6 fruit fly cellular contexts compared by ENCODE assay signal in genomic region chr2L:602439-602879, dm6.
A peak's percentile ranks its signal among the peaks of the same experiment; 100 is the strongest.
TF ChIP-seq lines count a peak whose summit lies in the region.

Gene CG13689, plus strand, starts transcription at chr2L:602813.

- TF ChIP-seq CTCF in S2 (optimal IDR thresholded peaks at IDR 0.05; lab: Kevin White, UChicago) = peak; percentile 76 to 95
- peak; percentile 100 for TF ChIP-seq CTCF in whole organism, embryonic (GFP tag; optimal IDR thresholded peaks at IDR 0.05; lab: Kevin White, UChicago)

TF ChIP-seq in whole organism, adult, 20 proteins besides CTCF, POLR2A, EP300 and RAD21:
- TF ChIP-seq toe (GFP tag; optimal IDR thresholded peaks at IDR 0.05; lab: Kevin White, UChicago) (peak; percentile 50), ovo (GFP tag; optimal IDR thresholded peaks at IDR 0.05; lab: Kevin White, UChicago) (peak; percentile 3), CG7045 (GFP tag; optimal IDR thresholded peaks at IDR 0.05; lab: Kevin White, UChicago) (peak; percentile 29), CG1620 (GFP tag; optimal IDR thresholded peaks at IDR 0.05; lab: Kevin White, UChicago) (peak; percentile 44), Clk (GFP tag; optimal IDR thresholded peaks at IDR 0.05; lab: Kevin White, UChicago) (no peak), CG14711 (tag; optimal IDR thresholded peaks at IDR 0.05; lab: Kevin White, UChicago) (peak; percentile 79), CG11617 (GFP tag; optimal IDR thresholded peaks at IDR 0.05; lab: Kevin White, UChicago) (no peak), pad (GFP tag; optimal IDR thresholded peaks at IDR 0.05; lab: Kevin White, UChicago) (peak; percentile 14), CG7101 (tag; optimal IDR thresholded peaks at IDR 0.05; lab: Kevin White, UChicago) (no peak), CG5204 (GFP tag; optimal IDR thresholded peaks at IDR 0.05; lab: Kevin White, UChicago) (peak; percentile 31), bab1 (GFP tag; optimal IDR thresholded peaks at IDR 0.05; lab: Kevin White, UChicago) (peak; percentile 38), cnc (optimal IDR thresholded peaks at IDR 0.05; lab: Kevin White, UChicago) (no peak), CG33017 (tag; optimal IDR thresholded peaks at IDR 0.05; lab: Kevin White, UChicago) (no peak), Hr96 (GFP tag; optimal IDR thresholded peaks at IDR 0.05; lab: Kevin White, UChicago) (peak; percentile 39)

TF ChIP-seq in whole organism, embryonic, 481 proteins besides CTCF, POLR2A, EP300 and RAD21 (continues in another document):
- TF ChIP-seq tx (GFP tag; optimal IDR thresholded peaks at IDR 0.05; lab: Kevin White, UChicago) (no peak), ems (GFP tag; optimal IDR thresholded peaks at IDR 0.05; lab: Kevin White, UChicago) (peak; percentile 32), Spps (tag; optimal IDR thresholded peaks at IDR 0.05; lab: Kevin White, UChicago) (no peak), Oaz (GFP tag; IDR thresholded peaks at IDR 0.05; lab: Robert Waterston, UW) (no peak), Asciz (GFP tag; optimal IDR thresholded peaks at IDR 0.05; lab: Kevin White, UChicago) (peak; percentile 0), CG13123 (GFP tag; optimal IDR thresholded peaks at IDR 0.05; lab: Kevin White, UChicago) (no peak), CG7987 (GFP tag; optimal IDR thresholded peaks at IDR 0.05; lab: Kevin White, UChicago) (peak; percentile 45), CG12942 (GFP tag; optimal IDR thresholded peaks at IDR 0.05; lab: Kevin White, UChicago) (peak; percentile 0), CG4730 (GFP tag; IDR thresholded peaks at IDR 0.05; lab: Robert Waterston, UW) (peak; percentile 19; the same call in 1 of the 2 replicates), CG43689 (GFP tag; IDR thresholded peaks at IDR 0.05; lab: Robert Waterston, UW) (no peak), CG9817 (tag; optimal IDR thresholded peaks at IDR 0.05; lab: Kevin White, UChicago) (peak; percentile 74), BtbVII (GFP tag; optimal IDR thresholded peaks at IDR 0.05; lab: Kevin White, UChicago) (no peak), tna (GFP tag; IDR thresholded peaks at IDR 0.05; lab: Robert Waterston, UW; ENCODE audit: partially characterized antibody) (no peak), CG17802 (tag; optimal IDR thresholded peaks at IDR 0.05; lab: Kevin White, UChicago) (no peak), CG2712 (tag; optimal IDR thresholded peaks at IDR 0.05; lab: Kevin White, UChicago) (peak; percentile 74), CG3281 (GFP tag; optimal IDR thresholded peaks at IDR 0.05; lab: Kevin White, UChicago) (no peak), cwo (GFP tag; optimal IDR thresholded peaks at IDR 0.05; lab: Kevin White, UChicago) (no peak), dmrt11E (tag; optimal IDR thresholded peaks at IDR 0.05; lab: Kevin White, UChicago) (peak; percentile 14), h (optimal IDR thresholded peaks at IDR 0.05; lab: Kevin White, UChicago) (no peak), CG10431 (GFP tag; optimal IDR thresholded peaks at IDR 0.05; lab: Kevin White, UChicago) (no peak)

TF ChIP-seq in whole organism, prepupa, 60 proteins besides CTCF, POLR2A, EP300 and RAD21 (continues in another document):
- TF ChIP-seq CG8319 (GFP tag; optimal IDR thresholded peaks at IDR 0.05; lab: Kevin White, UChicago) (no peak), lz (GFP tag; optimal IDR thresholded peaks at IDR 0.05; lab: Kevin White, UChicago) (peak; percentile 44), Met (GFP tag; optimal IDR thresholded peaks at IDR 0.05; lab: Kevin White, UChicago) (peak; percentile 53), dsx (GFP tag; optimal IDR thresholded peaks at IDR 0.05; lab: Kevin White, UChicago; ENCODE audit: poor library complexity, severe bottlenecking) (no peak), fkh (GFP tag; optimal IDR thresholded peaks at IDR 0.05; lab: Kevin White, UChicago) (peak; percentile 90), Eip75B (GFP tag; optimal IDR thresholded peaks at IDR 0.05; lab: Kevin White, UChicago) (peak; percentile 11), Gug (GFP tag; IDR thresholded peaks at IDR 0.05; lab: Robert Waterston, UW) (no peak), topi (GFP tag; optimal IDR thresholded peaks at IDR 0.05; lab: Kevin White, UChicago) (peak; percentile 28), CG16779 (tag; optimal IDR thresholded peaks at IDR 0.05; lab: Kevin White, UChicago) (no peak), CG8119 (GFP tag; IDR thresholded peaks at IDR 0.05; lab: Robert Waterston, UW) (no peak), cyc (GFP tag; optimal IDR thresholded peaks at IDR 0.05; lab: Kevin White, UChicago) (peak; percentile 45), CG1621 (tag; optimal IDR thresholded peaks at IDR 0.05; lab: Kevin White, UChicago) (no peak), Hr4 (GFP tag; optimal IDR thresholded peaks at IDR 0.05; lab: Kevin White, UChicago) (peak; percentile 58), net (GFP tag; optimal IDR thresholded peaks at IDR 0.05; lab: Kevin White, UChicago) (peak; percentile 1), CG11294 (GFP tag; IDR thresholded peaks at IDR 0.05; lab: Robert Waterston, UW) (no peak), OdsH (GFP tag; optimal IDR thresholded peaks at IDR 0.05; lab: Kevin White, UChicago) (peak; percentile 34), CG11902 (GFP tag; optimal IDR thresholded peaks at IDR 0.05; lab: Kevin White, UChicago) (no peak), CG11762 (GFP tag; optimal IDR thresholded peaks at IDR 0.05; lab: Kevin White, UChicago; ENCODE audit: insufficient read depth) (no peak), CG6854 (GFP tag; optimal IDR thresholded peaks at IDR 0.05; lab: Kevin White, UChicago) (no peak), Ets96B (tag; optimal IDR thresholded peaks at IDR 0.05; lab: Kevin White, UChicago) (no peak)

TF ChIP-seq in whole organism, pupa, 21 proteins besides CTCF, POLR2A, EP300 and RAD21:
- TF ChIP-seq Pif1B (GFP tag; optimal IDR thresholded peaks at IDR 0.05; lab: Kevin White, UChicago) (peak; percentile 26), CG8301 (tag; optimal IDR thresholded peaks at IDR 0.05; lab: Kevin White, UChicago) (no peak), D1 (tag; optimal IDR thresholded peaks at IDR 0.05; lab: Kevin White, UChicago) (peak; percentile 65), Pif1A (GFP tag; optimal IDR thresholded peaks at IDR 0.05; lab: Kevin White, UChicago) (peak; percentile 2), CG14655 (GFP tag; optimal IDR thresholded peaks at IDR 0.05; lab: Kevin White, UChicago) (no peak), CG15710 (tag; optimal IDR thresholded peaks at IDR 0.05; lab: Kevin White, UChicago) (no peak)

TF ChIP-seq in whole organism, wandering third instar larva, 38 proteins besides CTCF, POLR2A, EP300 and RAD21:
- TF ChIP-seq fru (GFP tag; optimal IDR thresholded peaks at IDR 0.05; lab: Kevin White, UChicago) (peak; percentile 45), Dif (GFP tag; optimal IDR thresholded peaks at IDR 0.05; lab: Kevin White, UChicago; ENCODE audit: partially characterized antibody) (no peak), sv (GFP tag; optimal IDR thresholded peaks at IDR 0.05; lab: Kevin White, UChicago) (peak; percentile 42), Abd-B (GFP tag; optimal IDR thresholded peaks at IDR 0.05; lab: Kevin White, UChicago) (no peak), woc (GFP tag; optimal IDR thresholded peaks at IDR 0.05; lab: Kevin White, UChicago) (no peak), Sp1 (GFP tag; optimal IDR thresholded peaks at IDR 0.05; lab: Kevin White, UChicago) (no peak), psq (GFP tag; optimal IDR thresholded peaks at IDR 0.05; lab: Kevin White, UChicago) (peak; percentile 34), Jra (GFP tag; optimal IDR thresholded peaks at IDR 0.05; lab: Kevin White, UChicago) (peak; percentile 38), OdsH (GFP tag; optimal IDR thresholded peaks at IDR 0.05; lab: Kevin White, UChicago) (peak; percentile 51), br (GFP tag; optimal IDR thresholded peaks at IDR 0.05; lab: Kevin White, UChicago) (peak; percentile 6), dl (GFP tag; optimal IDR thresholded peaks at IDR 0.05; lab: Kevin White, UChicago; ENCODE audit: insufficient read depth in 1 of 2, partially characterized antibody in 2 of 2) (no peak), rgr (GFP tag; optimal IDR thresholded peaks at IDR 0.05; lab: Kevin White, UChicago) (peak; percentile 53), Hnf4 (GFP tag; optimal IDR thresholded peaks at IDR 0.05; lab: Kevin White, UChicago) (peak; percentile 68), lola (GFP tag; optimal IDR thresholded peaks at IDR 0.05; lab: Kevin White, UChicago) (no peak), HLH106 (tag; optimal IDR thresholded peaks at IDR 0.05; lab: Kevin White, UChicago) (peak; percentile 54), ey (GFP tag; optimal IDR thresholded peaks at IDR 0.05; lab: Kevin White, UChicago) (peak; percentile 12), sage (GFP tag; optimal IDR thresholded peaks at IDR 0.05; lab: Kevin White, UChicago) (no peak), CG32264 (GFP tag; optimal IDR thresholded peaks at IDR 0.05; lab: Kevin White, UChicago) (no peak), brk (GFP tag; optimal IDR thresholded peaks at IDR 0.05; lab: Kevin White, UChicago) (peak; percentile 77), GATAd (GFP tag; optimal IDR thresholded peaks at IDR 0.05; lab: Kevin White, UChicago) (peak; percentile 27), pan (optimal IDR thresholded peaks at IDR 0.05; lab: Kevin White, UChicago) (no peak), Hr83 (GFP tag; optimal IDR thresholded peaks at IDR 0.05; lab: Kevin White, UChicago; ENCODE audit: poor library complexity, severe bottlenecking) (peak; percentile 15), dsf (GFP tag; optimal IDR thresholded peaks at IDR 0.05; lab: Kevin White, UChicago; ENCODE audit: borderline replicate concordance) (peak; percentile 38), CG9705 (GFP tag; optimal IDR thresholded peaks at IDR 0.05; lab: Kevin White, UChicago) (peak; percentile 17), Myc (optimal IDR thresholded peaks at IDR 0.05; lab: Kevin White, UChicago) (no peak), tai (GFP tag; optimal IDR thresholded peaks at IDR 0.05; lab: Kevin White, UChicago) (peak; percentile 76), foxo (GFP tag; optimal IDR thresholded peaks at IDR 0.05; lab: Kevin White, UChicago) (peak in 1 of 2 experiments; percentile 59), h (GFP tag; optimal IDR thresholded peaks at IDR 0.05; lab: Kevin White, UChicago) (peak; percentile 33), usp (GFP tag; optimal IDR thresholded peaks at IDR 0.05; lab: Kevin White, UChicago) (no peak), Mio (GFP tag; optimal IDR thresholded peaks at IDR 0.05; lab: Kevin White, UChicago) (no peak), dmrt93B (GFP tag; optimal IDR thresholded peaks at IDR 0.05; lab: Kevin White, UChicago) (peak; percentile 25)
